Worm (Caenorhabditis elegans) whole organism, L3 larva: ENCODE measurements around the gene Y82E9BR.22.

Experiments
- R02D3.7 ChIP-seq: fragments of 150-350 bp; optimal IDR thresholded peaks from 2 replicates; lab custom pipeline; 2014; ENCODE audit warnings: missing biosample characterization, missing genetic modification characterization
- ceh-28 ChIP-seq: fragments of 150-350 bp; optimal IDR thresholded peaks from 2 replicates; lab custom pipeline; 2014; ENCODE audit warnings: missing biosample characterization, missing genetic modification reagents, missing genetic modification characterization
- ceh-82 ChIP-seq: fragments of 150-350 bp; optimal IDR thresholded peaks from 2 replicates; lab custom pipeline; 2014; ENCODE audit warnings: missing biosample characterization, missing genetic modification characterization
- daf-12 ChIP-seq: fragments of 150-350 bp; optimal IDR thresholded peaks from 2 replicates; lab custom pipeline; 2014; ENCODE audit warnings: missing biosample characterization, missing genetic modification reagents, missing genetic modification characterization
- egl-5 ChIP-seq: fragments of 150-350 bp; optimal IDR thresholded peaks from 2 replicates; lab custom pipeline; 2017; ENCODE audit warnings: missing biosample characterization, missing genetic modification reagents, missing genetic modification characterization, inconsistent platforms
- elt-1 ChIP-seq: fragments of 150-350 bp; optimal IDR thresholded peaks from 2 replicates; lab custom pipeline; 2014; ENCODE audit warnings: missing biosample characterization, missing genetic modification characterization
- elt-2 ChIP-seq: sonication (generic microtip); optimal IDR thresholded peaks from 2 replicates; lab custom pipeline; 2016; ENCODE audit warnings: missing genetic modification reagents, mild to moderate bottlenecking, missing genetic modification characterization, missing compliant biosample characterization
- elt-3 ChIP-seq, 3 experiments: fragments of 150-350 bp in 1 of 3; sonication (generic microtip) in 2 of 3; optimal IDR thresholded peaks; 2 replicates in 2 of 3; 4 replicates in 1 of 3; lab custom pipeline; 2014 to 2017; ENCODE audit warnings: missing biosample characterization in 3 of 3, missing genetic modification characterization in 3 of 3
- eor-1 ChIP-seq, 2 experiments: fragments of 150-350 bp; optimal IDR thresholded peaks; 2 replicates each; lab custom pipeline; 2014 to 2018; ENCODE audit warnings: missing biosample characterization in 2 of 2, missing genetic modification characterization in 2 of 2
- fkh-10 ChIP-seq: sonication (generic microtip); optimal IDR thresholded peaks from 2 replicates; lab custom pipeline; 2017; ENCODE audit warnings: missing biosample characterization, missing genetic modification reagents, missing genetic modification characterization
- fos-1 ChIP-seq: fragments of 150-350 bp; optimal IDR thresholded peaks from 2 replicates; lab custom pipeline; 2014; ENCODE audit warnings: missing biosample characterization, missing genetic modification characterization
- jun-1 ChIP-seq: fragments of 150-350 bp; optimal IDR thresholded peaks from 2 replicates; lab custom pipeline; 2014; ENCODE audit warnings: missing biosample characterization, missing genetic modification reagents, missing genetic modification characterization
- lsy-12 ChIP-seq: sonication (generic microtip); optimal IDR thresholded peaks from 2 replicates; lab custom pipeline; 2016; ENCODE audit warnings: mild to moderate bottlenecking, missing genetic modification characterization, missing compliant biosample characterization
- mdl-1 ChIP-seq: fragments of 150-350 bp; optimal IDR thresholded peaks from 2 replicates; lab custom pipeline; 2014; ENCODE audit warnings: missing biosample characterization, missing genetic modification characterization
- mml-1 ChIP-seq: fragments of 150-350 bp; sonication (generic microtip); optimal IDR thresholded peaks from 3 replicates; lab custom pipeline; 2014; ENCODE audit warnings: missing biosample characterization, missing genetic modification characterization
- nfya-1 ChIP-seq: sonication (generic microtip); optimal IDR thresholded peaks from 2 replicates; lab custom pipeline; 2017; ENCODE audit warnings: missing genetic modification characterization, mild to moderate bottlenecking, missing compliant biosample characterization, antibody characterized with exemption, moderate library complexity; ENCODE audit not compliant: insufficient read depth
- nhr-11 ChIP-seq: fragments of 150-350 bp; optimal IDR thresholded peaks from 2 replicates; lab custom pipeline; 2014; ENCODE audit warnings: missing biosample characterization, missing genetic modification characterization
- nhr-12 ChIP-seq: fragments of 150-350 bp; optimal IDR thresholded peaks from 2 replicates; lab custom pipeline; 2014; ENCODE audit warnings: missing biosample characterization, missing genetic modification characterization
- nhr-237 ChIP-seq: fragments of 150-350 bp; optimal IDR thresholded peaks from 2 replicates; lab custom pipeline; 2014; ENCODE audit warnings: missing biosample characterization, missing genetic modification characterization
- nhr-25 ChIP-seq: sonication (generic microtip); optimal IDR thresholded peaks from 2 replicates; lab custom pipeline; 2017; ENCODE audit warnings: missing biosample characterization, missing genetic modification characterization
- nhr-43 ChIP-seq: sonication (generic microtip); optimal IDR thresholded peaks from 2 replicates; lab custom pipeline; 2016; ENCODE audit warnings: mild to moderate bottlenecking, missing genetic modification characterization, missing compliant biosample characterization; ENCODE audit not compliant: poor library complexity, severe bottlenecking
- nhr-67 ChIP-seq: fragments of 150-350 bp; optimal IDR thresholded peaks from 2 replicates; lab custom pipeline; 2014; ENCODE audit warnings: missing biosample characterization, missing genetic modification characterization
- nhr-76 ChIP-seq: fragments of 150-350 bp; sonication (generic microtip); optimal IDR thresholded peaks from 5 replicates; lab custom pipeline; 2014; ENCODE audit warnings: missing biosample characterization, missing genetic modification characterization
- pha-4 ChIP-seq: fragments of 150-350 bp; optimal IDR thresholded peaks from 2 replicates; lab custom pipeline; 2014; ENCODE audit warnings: missing biosample characterization, missing genetic modification reagents, missing genetic modification characterization
- pqm-1 ChIP-seq: fragments of 150-350 bp; optimal IDR thresholded peaks from 2 replicates; lab custom pipeline; 2017; ENCODE audit warnings: missing biosample characterization, missing genetic modification characterization, inconsistent platforms
- skn-1 ChIP-seq: fragments of 150-350 bp; optimal IDR thresholded peaks from 2 replicates; lab custom pipeline; 2014; ENCODE audit warnings: missing biosample characterization, missing genetic modification characterization
- snpc-4 ChIP-seq: fragments of 150-350 bp; optimal IDR thresholded peaks from 2 replicates; lab custom pipeline; 2014; ENCODE audit warnings: missing biosample characterization, missing genetic modification characterization
- unc-39 ChIP-seq: sonication (generic microtip); optimal IDR thresholded peaks from 4 replicates; lab custom pipeline; 2017; ENCODE audit warnings: missing biosample characterization, missing genetic modification characterization
- zag-1 ChIP-seq: fragments of 150-350 bp; optimal IDR thresholded peaks from 2 replicates; lab custom pipeline; 2014; ENCODE audit warnings: missing biosample characterization, missing genetic modification characterization
- ztf-11 ChIP-seq: fragments of 150-350 bp; optimal IDR thresholded peaks from 2 replicates; lab custom pipeline; 2014; ENCODE audit warnings: missing biosample characterization, missing genetic modification characterization

Gene Y82E9BR.22

ce11 chrIII:1401497-1401990, 7.5 kb downstream of the Y82E9BR.22 start, which contains the start of gene pals-19:
Gene pals-19 (plus strand): TSS chrIII:1401940.
- TF ChIP-seq eor-1 (tag; optimal IDR thresholded peaks at IDR 0.05; lab: Kevin White, UChicago) (no peak), nhr-237 (tag; lab: Kevin White, UChicago) (no peak), pha-4 (peak; percentile 30), mdl-1 (tag; lab: Kevin White, UChicago) (no peak), elt-2 (peak; percentile 82), egl-5 (tag; lab: Kevin White, UChicago) (no peak), nhr-67 (no peak), pqm-1 (peak; percentile 67), daf-12 (tag; lab: Kevin White, UChicago) (no peak), nhr-12 (tag; lab: Kevin White, UChicago) (no peak), elt-3 (tag; optimal IDR thresholded peaks at IDR 0.05; lab: Kevin White, UChicago) (no peak), skn-1 (tag; lab: Kevin White, UChicago) (no peak), fkh-10 (GFP tag; lab: Kevin White, UChicago) (no peak), ceh-82 (tag; lab: Kevin White, UChicago) (no peak), unc-39 (no peak)

- TF ChIP-seq fkh-10 (GFP tag; lab: Kevin White, UChicago) (no peak), zag-1 (tag; lab: Kevin White, UChicago) (no peak), mml-1 (tag; lab: Kevin White, UChicago) (no peak), nhr-25 (no peak)
These were observed 9.4 kb downstream of the Y82E9BR.22 start, which contains the start of gene pals-16 for ce11 chrIII:1399670-1400069. Gene pals-16 (plus strand): TSS chrIII:1399970.

ce11 chrIII:1398183-1398582, 10.9 kb downstream of the Y82E9BR.22 start:
- peak; percentile 8 for TF ChIP-seq pha-4
- no peak for TF ChIP-seq ztf-11
- TF ChIP-seq nhr-67: no peak
- TF ChIP-seq mdl-1 (tag; lab: Kevin White, UChicago): no peak
- peak; percentile 84 for TF ChIP-seq pqm-1
- no peak for TF ChIP-seq elt-1 (tag; lab: Kevin White, UChicago)
- no peak for TF ChIP-seq snpc-4 (tag; lab: Kevin White, UChicago)
- peak; percentile 83 for TF ChIP-seq elt-2
- no peak for TF ChIP-seq nhr-43 (tag; lab: Kevin White, UChicago)

- TF ChIP-seq snpc-4 (tag; lab: Kevin White, UChicago) (no peak), unc-39 (no peak), elt-2 (peak; percentile 68), pqm-1 (peak; percentile 30), nhr-25 (no peak), pha-4 (peak; percentile 17), nhr-11 (tag; lab: Kevin White, UChicago) (no peak)
These were observed 13.7 kb downstream of the Y82E9BR.22 start for ce11 chrIII:1395355-1395754.

- TF ChIP-seq eor-1 (tag; optimal IDR thresholded peaks at IDR 0.05; lab: Kevin White, UChicago) (no peak), pqm-1 (peak; percentile 85), unc-39 (no peak), daf-12 (tag; lab: Kevin White, UChicago) (no peak), jun-1 (peak; percentile 88), nfya-1 (peak; percentile 10), fos-1 (tag; lab: Kevin White, UChicago) (no peak), mdl-1 (tag; lab: Kevin White, UChicago) (no peak), nhr-25 (no peak), nhr-76 (no peak), elt-1 (tag; lab: Kevin White, UChicago) (no peak), elt-2 (peak; percentile 98), pha-4 (peak; percentile 29)
These were observed 16.3 kb downstream of the Y82E9BR.22 start for ce11 chrIII:1392763-1393162.

ce11 chrIII:1391752-1392151, 17.3 kb downstream of the Y82E9BR.22 start, which contains the start of gene pals-17:
Gene pals-17 (minus strand): TSS chrIII:1391852.
- no peak for TF ChIP-seq nhr-237 (tag; lab: Kevin White, UChicago)
- no peak for TF ChIP-seq lsy-12 (tag; lab: Kevin White, UChicago)
- TF ChIP-seq elt-1 (tag; lab: Kevin White, UChicago): no peak
- TF ChIP-seq nhr-11 (tag; lab: Kevin White, UChicago): no peak
- TF ChIP-seq, all 47 proteins: peak for 0

- peak; percentile 86 for TF ChIP-seq pqm-1
- TF ChIP-seq ceh-28 (tag; lab: Kevin White, UChicago): no peak
- no peak for TF ChIP-seq elt-3 (tag; optimal IDR thresholded peaks at IDR 0.05; lab: Kevin White, UChicago)
- no peak for TF ChIP-seq R02D3.7
- no peak for TF ChIP-seq nhr-25
- peak; percentile 95 for TF ChIP-seq elt-2
- TF ChIP-seq elt-1 (tag; lab: Kevin White, UChicago): no peak
- TF ChIP-seq jun-1: peak; percentile 72
- peak; percentile 27 for TF ChIP-seq fos-1 (tag; lab: Kevin White, UChicago)
These were observed 19.1 kb downstream of the Y82E9BR.22 start for ce11 chrIII:1389988-1390387.
